Fruit fly (Drosophila melanogaster) whole organism, embryonic: ENCODE data around the gene CG34135.

ENCODE experiments used
- Atf3 ChIP-seq: fragments of 200-800 bp; sonication (Bioruptor generic); optimal IDR thresholded peaks from 3 replicates; lab custom pipeline; 2016; ENCODE audit warnings: missing biosample characterization, missing genetic modification characterization
- CG1233 ChIP-seq: fragments of 200-800 bp; sonication (Bioruptor generic); optimal IDR thresholded peaks from 4 replicates; lab custom pipeline; 2018; ENCODE audit warnings: missing biosample characterization, mild to moderate bottlenecking, missing genetic modification characterization
- CG13424 ChIP-seq: fragments of 200-800 bp; sonication (Bioruptor generic); optimal IDR thresholded peaks from 2 replicates; lab custom pipeline; 2019; ENCODE audit warnings: missing biosample characterization, mild to moderate bottlenecking, missing genetic modification characterization, moderate library complexity
- CG15479 ChIP-seq: fragments of 200-800 bp; sonication (Bioruptor generic); optimal IDR thresholded peaks from 3 replicates; lab custom pipeline; 2019; ENCODE audit warnings: missing biosample characterization, mild to moderate bottlenecking, missing genetic modification characterization, moderate library complexity
- CG1647 ChIP-seq: fragments of 200-800 bp; sonication (Bioruptor generic); optimal IDR thresholded peaks from 3 replicates; lab custom pipeline; 2016; ENCODE audit warnings: missing biosample characterization, missing genetic modification characterization
- CG4617 ChIP-seq: fragments of 200-800 bp; sonication (Bioruptor generic); optimal IDR thresholded peaks from 3 replicates; lab custom pipeline; 2016; ENCODE audit warnings: missing biosample characterization, missing genetic modification characterization, borderline replicate concordance
- CG4730 ChIP-seq: fragments of 200-800 bp; sonication (Bioruptor generic); IDR thresholded peaks from 2 replicates; pipeline ENCODE4 v1.3.6; 2022; ENCODE audit warnings: missing biosample characterization, missing genetic modification characterization
- CG6254 ChIP-seq: fragments of 200-800 bp; sonication (Bioruptor generic); optimal IDR thresholded peaks from 3 replicates; lab custom pipeline; 2017; ENCODE audit warnings: mild to moderate bottlenecking, missing biosample characterization, missing genetic modification reagents, missing genetic modification characterization
- D ChIP-seq, 2 experiments: fragments of 200-800 bp in 1 of 2; fragments of >200 bp in 1 of 2; sonication (Bioruptor generic) in 1 of 2; optimal IDR thresholded peaks; 2 replicates in 1 of 2; 3 replicates in 1 of 2; lab custom pipeline; 2017; ENCODE audit warnings: mild to moderate bottlenecking in 1 of 2, missing biosample characterization in 1 of 2, missing genetic modification characterization in 1 of 2, missing genetic modification reagents in 1 of 2
- Dfd ChIP-seq, 2 experiments: fragments of >200 bp; optimal IDR thresholded peaks; 2 replicates each; lab custom pipeline; 2017; ENCODE audit warnings: missing biosample characterization in 2 of 2, missing genetic modification characterization in 2 of 2
- ERR ChIP-seq: fragments of 200-800 bp; sonication (Bioruptor generic); optimal IDR thresholded peaks from 2 replicates; lab custom pipeline; 2016; ENCODE audit warnings: missing biosample characterization, missing genetic modification characterization
- Eip74EF ChIP-seq, 2 experiments: fragments of 200-800 bp in 1 of 2; fragments of >200 bp in 1 of 2; sonication (Bioruptor generic) in 1 of 2; optimal IDR thresholded peaks; 2 replicates each; lab custom pipeline; 2017 to 2019; ENCODE audit warnings: missing biosample characterization in 2 of 2, missing genetic modification characterization in 2 of 2, mild to moderate bottlenecking in 1 of 2, moderate library complexity in 1 of 2
- Hey ChIP-seq: fragments of 200-800 bp; sonication (Bioruptor generic); optimal IDR thresholded peaks from 3 replicates; lab custom pipeline; 2018; ENCODE audit warnings: missing biosample characterization, mild to moderate bottlenecking, missing genetic modification characterization
- Kr ChIP-seq: fragments of 200-800 bp; sonication (Bioruptor generic); optimal IDR thresholded peaks from 2 replicates; lab custom pipeline; 2017; ENCODE audit warnings: missing biosample characterization, mild to moderate bottlenecking, missing genetic modification characterization
- Opbp ChIP-seq: fragments of 200-800 bp; sonication (Bioruptor generic); IDR thresholded peaks from 3 replicates; pipeline ENCODE4 v1.3.6; 2022; ENCODE audit warnings: missing biosample characterization, missing genetic modification characterization; ENCODE audit not compliant: partially characterized antibody
- Scr ChIP-seq: fragments of 200-800 bp; sonication (Bioruptor generic); IDR thresholded peaks from 2 replicates; pipeline ENCODE4 v1.3.6; 2022; ENCODE audit warnings: missing biosample characterization, missing genetic modification characterization; ENCODE audit not compliant: partially characterized antibody
- Side ChIP-seq: fragments of 200-800 bp; sonication (Bioruptor generic); optimal IDR thresholded peaks from 2 replicates; lab custom pipeline; 2016; ENCODE audit warnings: missing biosample characterization, missing genetic modification characterization
- aop ChIP-seq: fragments of 200-800 bp; sonication (Bioruptor generic); IDR thresholded peaks from 2 replicates; pipeline ENCODE4 v1.3.6; 2022; ENCODE audit warnings: missing biosample characterization, missing genetic modification characterization
- ara ChIP-seq: fragments of 200-800 bp; sonication (Bioruptor generic); IDR thresholded peaks from 2 replicates; pipeline ENCODE4 v1.3.6; 2022; ENCODE audit warnings: missing biosample characterization, missing genetic modification characterization
- az2 ChIP-seq: fragments of 200-800 bp; sonication (Bioruptor generic); optimal IDR thresholded peaks from 3 replicates; lab custom pipeline; 2016; ENCODE audit warnings: missing biosample characterization, missing genetic modification characterization
- bbx ChIP-seq: fragments of 200-800 bp; sonication (Bioruptor generic); IDR thresholded peaks from 2 replicates; pipeline ENCODE4 v1.3.6; 2022; ENCODE audit warnings: missing biosample characterization, missing genetic modification characterization; ENCODE audit not compliant: partially characterized antibody
- cad ChIP-seq: fragments of >200 bp; optimal IDR thresholded peaks from 2 replicates; lab custom pipeline; 2017; ENCODE audit warnings: missing biosample characterization, missing genetic modification characterization
- crc ChIP-seq: fragments of 200-800 bp; sonication (Bioruptor generic); optimal IDR thresholded peaks from 2 replicates; lab custom pipeline; 2016; ENCODE audit warnings: missing biosample characterization, missing genetic modification characterization
- cwo ChIP-seq: fragments of 200-800 bp; sonication (Bioruptor generic); optimal IDR thresholded peaks from 3 replicates; lab custom pipeline; 2017; ENCODE audit warnings: missing biosample characterization, missing genetic modification characterization, mild to moderate bottlenecking, moderate library complexity, missing genetic modification reagents
- eve ChIP-seq, 2 experiments: fragments of >200 bp; optimal IDR thresholded peaks; 2 replicates each; lab custom pipeline; 2017; ENCODE audit warnings: missing biosample characterization in 2 of 2, missing genetic modification characterization in 2 of 2
- grau ChIP-seq: fragments of 200-800 bp; optimal IDR thresholded peaks from 3 replicates; lab custom pipeline; 2019; ENCODE audit warnings: missing biosample characterization, mild to moderate bottlenecking, missing genetic modification characterization, moderate library complexity
- lilli ChIP-seq: fragments of 200-800 bp; sonication (Bioruptor generic); optimal IDR thresholded peaks from 3 replicates; lab custom pipeline; 2016; ENCODE audit warnings: missing biosample characterization, missing genetic modification characterization
- pan ChIP-seq, 4 experiments: fragments of >200 bp in 3 of 4; fragments of 200-800 bp in 1 of 4; sonication (Bioruptor generic) in 1 of 4; optimal IDR thresholded peaks in 3 of 4; IDR thresholded peaks in 1 of 4; 2 replicates each; pipeline versions ENCODE4 v1.3.6 to Lab custom; 2017 to 2022; ENCODE audit warnings: missing biosample characterization in 2 of 4, missing genetic modification characterization in 2 of 4, mixed read lengths in 1 of 4
- pzg ChIP-seq: fragments of 200-800 bp; sonication (Bioruptor generic); optimal IDR thresholded peaks from 3 replicates; lab custom pipeline; 2018; ENCODE audit warnings: missing biosample characterization, mild to moderate bottlenecking, missing genetic modification characterization, moderate library complexity
- sob ChIP-seq: fragments of 200-800 bp; sonication (Bioruptor generic); IDR thresholded peaks from 2 replicates; pipeline ENCODE4 v1.3.6; 2022; ENCODE audit warnings: missing biosample characterization, missing genetic modification characterization
- stwl ChIP-seq: fragments of 200-800 bp; sonication (Bioruptor generic); optimal IDR thresholded peaks from 3 replicates; lab custom pipeline; 2018; ENCODE audit warnings: missing biosample characterization, mild to moderate bottlenecking, missing genetic modification characterization, moderate library complexity
- tll ChIP-seq, 2 experiments: fragments of 200-800 bp in 1 of 2; fragments of >200 bp in 1 of 2; sonication (Bioruptor generic) in 1 of 2; optimal IDR thresholded peaks; 2 replicates each; lab custom pipeline; 2017 to 2019; ENCODE audit warnings: missing biosample characterization in 2 of 2, missing genetic modification characterization in 2 of 2, mild to moderate bottlenecking in 1 of 2, moderate library complexity in 1 of 2
- trh ChIP-seq: fragments of 200-800 bp; sonication (Bioruptor generic); optimal IDR thresholded peaks from 2 replicates; lab custom pipeline; 2016; ENCODE audit warnings: missing biosample characterization, missing genetic modification characterization
- unc-4 ChIP-seq: fragments of 200-800 bp; sonication (Bioruptor generic); IDR thresholded peaks from 2 replicates; pipeline ENCODE4 v1.3.6; 2022; ENCODE audit warnings: missing biosample characterization, missing genetic modification characterization; ENCODE audit not compliant: partially characterized antibody
- wdn ChIP-seq: fragments of 200-800 bp; sonication (Bioruptor generic); IDR thresholded peaks from 2 replicates; pipeline ENCODE4 v1.3.6; 2022; ENCODE audit warnings: missing biosample characterization, missing genetic modification characterization
- zen ChIP-seq: fragments of 200-800 bp; sonication (Bioruptor generic); optimal IDR thresholded peaks from 3 replicates; lab custom pipeline; 2018; ENCODE audit warnings: missing biosample characterization, mild to moderate bottlenecking, missing genetic modification characterization, moderate library complexity

CG34135 gene

DNA sequence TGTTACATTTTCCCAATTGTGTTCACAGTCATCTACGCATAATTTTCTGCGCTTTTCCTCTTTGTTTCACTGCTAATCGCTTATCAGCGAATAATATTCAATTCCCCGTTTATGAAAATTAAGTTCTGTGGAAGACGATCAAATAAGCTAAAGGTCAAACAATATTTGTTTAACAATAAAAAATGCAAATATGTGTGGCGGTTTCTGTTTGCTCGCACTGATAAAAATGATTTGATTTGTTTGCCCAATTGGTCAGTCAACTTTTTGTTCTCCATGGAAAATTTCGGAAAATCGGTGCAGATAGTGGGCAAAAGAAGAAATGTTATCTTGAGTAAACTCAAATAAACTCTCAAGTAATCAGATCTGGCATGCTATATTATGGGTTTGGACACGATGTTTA lies 63.3 kb downstream of the CG34135 start (continued):
- no peak for TF ChIP-seq pzg (GFP tag; lab: Kevin White, UChicago)
- TF ChIP-seq Dfd (GFP tag; optimal IDR thresholded peaks at IDR 0.05; lab: Kevin White, UChicago) = no peak
- TF ChIP-seq CG1647 (GFP tag; lab: Kevin White, UChicago) = no peak
- no peak for TF ChIP-seq ara
- TF ChIP-seq eve (GFP tag; optimal IDR thresholded peaks at IDR 0.05; lab: Kevin White, UChicago) = no peak
- no peak for TF ChIP-seq Hey (tag; lab: Kevin White, UChicago)
- TF ChIP-seq grau = no peak
- no peak for TF ChIP-seq pan (optimal IDR thresholded peaks at IDR 0.05; lab: Kevin White, UChicago)
- no peak for TF ChIP-seq pan (GFP tag; optimal IDR thresholded peaks at IDR 0.05 in 1 of 2, IDR thresholded peaks at IDR 0.05 in 1 of 2)
- no peak for TF ChIP-seq stwl (tag; lab: Kevin White, UChicago)
- no peak for TF ChIP-seq Opbp (GFP tag; lab: Robert Waterston, UW)
- no peak for TF ChIP-seq ERR
- TF ChIP-seq aop = no peak
- TF ChIP-seq crc (GFP tag; lab: Kevin White, UChicago) = no peak
- TF ChIP-seq az2 = no peak
- TF ChIP-seq Scr (GFP tag; lab: Robert Waterston, UW) = no peak
- TF ChIP-seq CG4617 = no peak
- TF ChIP-seq CG13424 (tag; lab: Kevin White, UChicago) = no peak
- no peak for TF ChIP-seq bbx (GFP tag; lab: Robert Waterston, UW)
- no peak for TF ChIP-seq CG4730
- TF ChIP-seq lilli (GFP tag; lab: Kevin White, UChicago) = no peak
- no peak for TF ChIP-seq CG1233 (GFP tag; lab: Kevin White, UChicago)
- no peak for TF ChIP-seq unc-4 (GFP tag; lab: Robert Waterston, UW)
- TF ChIP-seq trh (GFP tag; lab: Kevin White, UChicago) = no peak
- TF ChIP-seq wdn (GFP tag; lab: Robert Waterston, UW) = no peak

DNA sequence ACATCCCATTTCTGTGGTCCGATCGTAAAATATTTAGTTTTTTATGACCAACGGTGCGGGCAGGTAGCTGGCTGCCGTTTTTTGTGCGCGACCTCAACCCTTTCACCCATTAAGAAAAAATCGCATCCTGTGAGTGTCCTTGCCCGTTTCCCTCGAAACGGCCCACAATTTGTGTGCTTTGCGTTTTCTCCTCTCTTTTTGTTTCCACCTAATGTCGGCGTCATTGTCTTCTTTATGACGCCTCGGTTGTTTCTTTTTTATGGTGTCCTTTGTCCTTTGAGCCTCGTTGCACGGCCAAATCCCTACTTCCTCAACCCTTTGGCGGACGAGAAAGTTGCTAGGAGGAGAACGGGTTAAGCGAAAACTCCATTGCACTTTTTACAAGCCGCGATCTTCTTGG lies 66.8 kb downstream of the CG34135 start:
- TF ChIP-seq Kr (GFP tag; lab: Kevin White, UChicago) (peak; percentile 93), cad (GFP tag; lab: Kevin White, UChicago) (peak; percentile 82), tll (GFP tag; optimal IDR thresholded peaks at IDR 0.05; lab: Kevin White, UChicago) (peak in 1 of 2 experiments; percentile 20), D (optimal IDR thresholded peaks at IDR 0.05; lab: Kevin White, UChicago) (peak; percentile 40), D (GFP tag; optimal IDR thresholded peaks at IDR 0.05; lab: Kevin White, UChicago) (no peak), zen (tag; lab: Kevin White, UChicago) (peak; percentile 76), Atf3 (GFP tag; lab: Kevin White, UChicago) (no peak), sob (GFP tag; lab: Robert Waterston, UW) (no peak)

DNA sequence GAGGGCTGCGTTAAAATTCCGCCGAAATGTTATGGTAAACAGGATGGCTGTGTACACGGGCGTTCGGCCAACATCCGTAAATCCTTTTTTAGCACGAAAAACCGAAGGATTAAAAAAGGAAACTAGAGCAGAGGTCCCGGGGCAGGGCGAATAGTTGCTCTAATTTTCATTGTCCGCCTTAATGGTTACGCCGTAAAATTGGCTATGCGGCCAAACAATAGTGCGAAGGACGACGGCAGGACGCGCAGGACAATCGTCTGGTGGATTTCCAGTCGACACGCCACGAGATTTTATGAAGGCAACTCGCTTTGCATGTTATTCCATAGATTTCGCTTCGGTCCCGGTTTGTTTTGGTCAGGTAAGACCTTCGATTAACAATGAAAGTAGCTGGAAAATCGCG lies 67.3 kb downstream of the CG34135 start:
- TF ChIP-seq CG6254 (no peak), Side (GFP tag; lab: Kevin White, UChicago) (no peak), D (optimal IDR thresholded peaks at IDR 0.05; lab: Kevin White, UChicago) (peak; percentile 73), D (GFP tag; optimal IDR thresholded peaks at IDR 0.05; lab: Kevin White, UChicago) (no peak), CG15479 (GFP tag; lab: Kevin White, UChicago) (peak; percentile 64), cwo (no peak), tll (GFP tag; optimal IDR thresholded peaks at IDR 0.05; lab: Kevin White, UChicago) (peak in 1 of 2 experiments; percentile 4), Eip74EF (GFP tag; optimal IDR thresholded peaks at IDR 0.05; lab: Kevin White, UChicago) (no peak), cad (GFP tag; lab: Kevin White, UChicago) (peak; percentile 79)
